Worm (Caenorhabditis elegans) whole organism, L4 larva: Measurements from ENCODE around the gene R01B10.3.

Experiments
- F49E8.2 ChIP-seq: sonication (generic microtip); optimal IDR thresholded peaks from 2 replicates; lab custom pipeline; 2016; ENCODE audit warnings: missing compliant biosample characterization, mild to moderate bottlenecking, missing genetic modification characterization, borderline replicate concordance
- T20F7.1 ChIP-seq: fragments of 200-800 bp; sonication (Bioruptor generic); optimal IDR thresholded peaks from 2 replicates; lab custom pipeline; 2018; ENCODE audit warnings: mild to moderate bottlenecking, missing genetic modification characterization, missing compliant biosample characterization
- T26A8.4 ChIP-seq: fragments of 200-800 bp; sonication (Bioruptor generic); IDR thresholded peaks from 2 replicates; pipeline ENCODE4 v1.3.6; 2022; ENCODE audit warnings: missing genetic modification characterization, missing compliant biosample characterization
- ZK546.5 ChIP-seq, 2 experiments: sonication (generic microtip); optimal IDR thresholded peaks; 2 replicates each; lab custom pipeline; 2017; ENCODE audit warnings: missing biosample characterization in 2 of 2, missing genetic modification characterization in 2 of 2
- aha-1 ChIP-seq: fragments of 150-350 bp; peaks from one replicate; lab custom pipeline; 2014; ENCODE audit warnings: missing biosample characterization, missing genetic modification characterization
- aly-2 ChIP-seq: sonication (generic microtip); optimal IDR thresholded peaks from 2 replicates; lab custom pipeline; 2018; ENCODE audit warnings: missing biosample characterization, missing genetic modification characterization
- arid-1 ChIP-seq: fragments of 200-800 bp; sonication (Bioruptor generic); conservative IDR thresholded peaks from 2 replicates; pipeline ENCODE4 v1.3.6; 2022; ENCODE audit warnings: missing genetic modification reagents, missing genetic modification characterization, missing compliant biosample characterization
- ceh-20 ChIP-seq: fragments of 200-800 bp; sonication (Bioruptor generic); IDR thresholded peaks from 2 replicates; pipeline ENCODE4 v1.3.6; 2022; ENCODE audit warnings: missing genetic modification reagents, missing genetic modification characterization, missing compliant biosample characterization
- ceh-82 ChIP-seq: sonication (generic microtip); optimal IDR thresholded peaks from 2 replicates; lab custom pipeline; 2017; ENCODE audit warnings: missing biosample characterization, missing genetic modification characterization
- dve-1 ChIP-seq: sonication (generic microtip); optimal IDR thresholded peaks from 2 replicates; lab custom pipeline; 2017; ENCODE audit warnings: antibody characterized with exemption, mild to moderate bottlenecking, missing genetic modification characterization, missing compliant biosample characterization; ENCODE audit not compliant: insufficient read depth
- egl-43 ChIP-seq: fragments of 200-800 bp; sonication (Bioruptor generic); IDR thresholded peaks from 2 replicates; pipeline ENCODE4 v1.3.6; 2022; ENCODE audit warnings: missing genetic modification reagents, missing genetic modification characterization, missing compliant biosample characterization
- hlh-11 ChIP-seq: fragments of 200-800 bp; sonication (Bioruptor generic); optimal IDR thresholded peaks from 2 replicates; lab custom pipeline; 2018; ENCODE audit warnings: mild to moderate bottlenecking, missing genetic modification characterization, missing compliant biosample characterization
- jun-1 ChIP-seq: fragments of 150-350 bp; optimal IDR thresholded peaks from 2 replicates; lab custom pipeline; 2014; ENCODE audit warnings: missing biosample characterization, missing genetic modification reagents, missing genetic modification characterization
- lin-15B ChIP-seq: fragments of 150-350 bp; sonication (generic microtip); optimal IDR thresholded peaks from 3 replicates; lab custom pipeline; 2014; ENCODE audit warnings: missing biosample characterization, missing genetic modification characterization
- lin-38 ChIP-seq: fragments of 200-800 bp; sonication (Bioruptor generic); IDR thresholded peaks from 2 replicates; pipeline ENCODE4 v1.3.6; 2022; ENCODE audit warnings: missing genetic modification reagents, missing genetic modification characterization, missing compliant biosample characterization
- lsy-2 ChIP-seq, 2 experiments: fragments of 150-350 bp in 1 of 2; sonication (generic microtip) in 1 of 2; optimal IDR thresholded peaks; 2 replicates each; lab custom pipeline; 2014 to 2017; ENCODE audit warnings: missing biosample characterization in 2 of 2, missing genetic modification characterization in 2 of 2
- madf-5 ChIP-seq, 2 experiments: fragments of 200-800 bp; sonication (Bioruptor generic); IDR thresholded peaks; 2 replicates each; pipeline ENCODE4 v1.3.6; 2022; ENCODE audit warnings: missing compliant biosample characterization in 2 of 2, missing genetic modification characterization in 2 of 2
- mdl-1 ChIP-seq, 2 experiments: fragments of 150-350 bp in 1 of 2; sonication (generic microtip) in 1 of 2; optimal IDR thresholded peaks; 2 replicates each; lab custom pipeline; 2014 to 2017; ENCODE audit warnings: missing biosample characterization in 2 of 2, missing genetic modification characterization in 2 of 2
- mdt-29 ChIP-seq: fragments of 200-800 bp; sonication (Bioruptor generic); IDR thresholded peaks from 2 replicates; pipeline ENCODE4 v1.3.6; 2022; ENCODE audit warnings: missing genetic modification reagents, missing genetic modification characterization, missing compliant biosample characterization
- mep-1 ChIP-seq: fragments of 150-350 bp; sonication (generic microtip); optimal IDR thresholded peaks from 3 replicates; lab custom pipeline; 2014; ENCODE audit warnings: missing biosample characterization, missing genetic modification characterization
- mxl-2 ChIP-seq: fragments of 200-800 bp; sonication (Bioruptor generic); conservative IDR thresholded peaks from 2 replicates; pipeline ENCODE4 v1.3.6; 2022; ENCODE audit warnings: missing genetic modification reagents, missing genetic modification characterization, missing compliant biosample characterization
- mxl-3 ChIP-seq: fragments of 200-800 bp; sonication (Bioruptor generic); optimal IDR thresholded peaks from 2 replicates; lab custom pipeline; 2018; ENCODE audit warnings: mild to moderate bottlenecking, missing genetic modification characterization, missing compliant biosample characterization
- nhr-237 ChIP-seq: sonication (generic microtip); optimal IDR thresholded peaks from 2 replicates; lab custom pipeline; 2017; ENCODE audit warnings: missing biosample characterization, missing genetic modification characterization
- nhr-41 ChIP-seq: fragments of 200-800 bp; sonication (Bioruptor generic); IDR thresholded peaks from 2 replicates; pipeline ENCODE4 v1.3.6; 2022; ENCODE audit warnings: missing genetic modification reagents, missing genetic modification characterization, missing compliant biosample characterization
- nhr-6 ChIP-seq: fragments of 150-350 bp; optimal IDR thresholded peaks from 2 replicates; lab custom pipeline; 2014; ENCODE audit warnings: missing biosample characterization, missing genetic modification characterization
- nhr-76 ChIP-seq: fragments of 150-350 bp; optimal IDR thresholded peaks from 2 replicates; lab custom pipeline; 2014; ENCODE audit warnings: missing biosample characterization, missing genetic modification characterization
- pha-4 ChIP-seq, 2 experiments: fragments of 150-350 bp in 1 of 2; fragments of 200-800 bp in 1 of 2; sonication (Bioruptor generic) in 1 of 2; IDR thresholded peaks in 1 of 2; optimal IDR thresholded peaks in 1 of 2; 2 replicates each; pipeline versions ENCODE4 v1.3.6 to Lab custom; 2014 to 2022; ENCODE audit warnings: missing genetic modification characterization in 2 of 2, missing genetic modification reagents in 2 of 2, missing biosample characterization in 1 of 2, missing compliant biosample characterization in 1 of 2
- php-3 ChIP-seq: fragments of 200-800 bp; sonication (Bioruptor generic); IDR thresholded peaks from 2 replicates; pipeline ENCODE4 v1.3.6; 2022; ENCODE audit warnings: missing genetic modification reagents, missing genetic modification characterization, missing compliant biosample characterization
- pqm-1 ChIP-seq: sonication (generic microtip); optimal IDR thresholded peaks from 2 replicates; lab custom pipeline; 2017; ENCODE audit warnings: missing biosample characterization, missing genetic modification characterization
- saeg-2 ChIP-seq: fragments of 200-800 bp; sonication (Bioruptor generic); IDR thresholded peaks from 2 replicates; pipeline ENCODE4 v1.3.6; 2022; ENCODE audit warnings: missing genetic modification reagents, missing genetic modification characterization, missing compliant biosample characterization
- skn-1 ChIP-seq: fragments of 150-350 bp; optimal IDR thresholded peaks from 2 replicates; lab custom pipeline; 2014; ENCODE audit warnings: missing biosample characterization, missing genetic modification characterization
- snpc-1.2 ChIP-seq: fragments of 200-800 bp; sonication (Bioruptor generic); IDR thresholded peaks from 2 replicates; pipeline ENCODE4 v1.3.6; 2022; ENCODE audit warnings: missing genetic modification reagents, missing genetic modification characterization, missing compliant biosample characterization
- spr-3 ChIP-seq: fragments of 200-800 bp; sonication (Bioruptor generic); optimal IDR thresholded peaks from 2 replicates; lab custom pipeline; 2018; ENCODE audit warnings: mild to moderate bottlenecking, missing genetic modification characterization, missing compliant biosample characterization
- tag-97 ChIP-seq: fragments of 200-800 bp; sonication (Bioruptor generic); IDR thresholded peaks from 2 replicates; pipeline ENCODE4 v1.3.6; 2022; ENCODE audit warnings: missing genetic modification characterization, missing compliant biosample characterization
- unc-130 ChIP-seq: sonication (generic microtip); optimal IDR thresholded peaks from 2 replicates; lab custom pipeline; 2016; ENCODE audit warnings: missing genetic modification reagents, missing genetic modification characterization, missing compliant biosample characterization
- unc-39 ChIP-seq: sonication (generic microtip); optimal IDR thresholded peaks from 2 replicates; lab custom pipeline; 2017; ENCODE audit warnings: missing biosample characterization, missing genetic modification characterization
- zfp-2 ChIP-seq: sonication (generic microtip); optimal IDR thresholded peaks from 2 replicates; lab custom pipeline; 2016; ENCODE audit warnings: mild to moderate bottlenecking, missing genetic modification characterization, missing compliant biosample characterization
- zfp-3 ChIP-seq: fragments of 200-800 bp; sonication (Bioruptor generic); conservative IDR thresholded peaks from 2 replicates; pipeline ENCODE4 v1.3.6; 2022; ENCODE audit warnings: missing genetic modification reagents, missing genetic modification characterization, missing compliant biosample characterization
- ztf-11 ChIP-seq: fragments of 150-350 bp; optimal IDR thresholded peaks from 2 replicates; lab custom pipeline; 2014; ENCODE audit warnings: missing biosample characterization, missing genetic modification characterization
- ztf-7 ChIP-seq: fragments of 150-350 bp; optimal IDR thresholded peaks from 2 replicates; lab custom pipeline; 2014; ENCODE audit warnings: missing biosample characterization, missing genetic modification characterization

Gene R01B10.3

ce11 chrV:6017630-6018029, 27.3 kb downstream of the R01B10.3 start, which contains the start of the genes rpt-2 and aps-1 (continued):
- TF ChIP-seq ceh-20: no peak
- TF ChIP-seq mxl-2 (GFP tag; lab: Robert Waterston, UW): no peak
- TF ChIP-seq lin-38: peak; percentile 97
- no peak for TF ChIP-seq zfp-2 (tag; lab: Kevin White, UChicago)
- TF ChIP-seq mxl-3: peak; percentile 50
- no peak for TF ChIP-seq T26A8.4 (GFP tag; lab: Robert Waterston, UW)
- TF ChIP-seq saeg-2: no peak
- no peak for TF ChIP-seq aly-2
- no peak for TF ChIP-seq unc-39
- TF ChIP-seq ceh-82 (tag; lab: Kevin White, UChicago): no peak
- TF ChIP-seq ztf-7: peak; percentile 35
- TF ChIP-seq hlh-11 (tag; lab: Kevin White, UChicago): peak; percentile 60
- no peak for TF ChIP-seq spr-3 (GFP tag; lab: Kevin White, UChicago)
- no peak for TF ChIP-seq zfp-3
- no peak for TF ChIP-seq snpc-1.2
- no peak for TF ChIP-seq nhr-76 (tag; lab: Kevin White, UChicago)
- no peak for TF ChIP-seq ZK546.5 (tag; optimal IDR thresholded peaks at IDR 0.05; lab: Kevin White, UChicago)
- TF ChIP-seq nhr-41 (GFP tag; lab: Robert Waterston, UW): no peak
- TF ChIP-seq tag-97 (GFP tag; lab: Robert Waterston, UW): no peak
- TF ChIP-seq lin-15B (tag; lab: Kevin White, UChicago): peak; percentile 68
- TF ChIP-seq unc-130 (GFP tag; lab: Kevin White, UChicago): peak; percentile 26

ce11 chrV:6016097-6016496, 28.8 kb downstream of the R01B10.3 start:
- TF ChIP-seq T20F7.1 (GFP tag; lab: Kevin White, UChicago) (peak; percentile 48), madf-5 (GFP tag; IDR thresholded peaks at IDR 0.05; lab: Robert Waterston, UW) (no peak), jun-1 (peak; percentile 59), aha-1 (peak; percentile 15), hlh-11 (tag; lab: Kevin White, UChicago) (peak; percentile 3)

- TF ChIP-seq egl-43: peak; percentile 22; the same call in 1 of the 2 replicates
- TF ChIP-seq pha-4 (GFP tag; IDR thresholded peaks at IDR 0.05; lab: Robert Waterston, UW): peak; percentile 9; the same call in 1 of the 2 replicates
- TF ChIP-seq pha-4 (tag; optimal IDR thresholded peaks at IDR 0.05; lab: Kevin White, UChicago): no peak
- peak; percentile 9; the same call in 1 of the 2 replicates for TF ChIP-seq arid-1 (GFP tag; lab: Robert Waterston, UW)
- TF ChIP-seq snpc-1.2: peak; percentile 46; the same call in 1 of the 2 replicates
- no peak for TF ChIP-seq skn-1 (tag; lab: Kevin White, UChicago)
- peak; percentile 44 for TF ChIP-seq lin-38
- peak; percentile 40 for TF ChIP-seq mep-1
- TF ChIP-seq nhr-237 (tag; lab: Kevin White, UChicago): no peak
- TF ChIP-seq mdl-1 (tag; optimal IDR thresholded peaks at IDR 0.05; lab: Kevin White, UChicago): no peak
- TF ChIP-seq unc-39: no peak
- peak; percentile 31 for TF ChIP-seq F49E8.2 (tag; lab: Kevin White, UChicago)
Measured at ce11 chrV:6015546-6016089, 29.3 kb downstream of the R01B10.3 start.

- TF ChIP-seq lsy-2 (tag; optimal IDR thresholded peaks at IDR 0.05; lab: Kevin White, UChicago) (peak in 1 of 2 experiments; percentile 29), pqm-1 (tag; lab: Kevin White, UChicago) (peak; percentile 20), mdt-29 (GFP tag; lab: Robert Waterston, UW) (peak; percentile 28; the same call in 1 of the 2 replicates), php-3 (no peak), aha-1 (peak; percentile 83), dve-1 (tag; lab: Kevin White, UChicago) (peak; percentile 19), spr-3 (GFP tag; lab: Kevin White, UChicago) (no peak), nhr-6 (tag; lab: Kevin White, UChicago) (no peak), T20F7.1 (GFP tag; lab: Kevin White, UChicago) (peak; percentile 32), ztf-11 (no peak)
- TF ChIP-seq, all 104 proteins: peak for 6
Measured at ce11 chrV:6012401-6012800, 32.5 kb downstream of the R01B10.3 start.
